Fruit fly (Drosophila melanogaster) whole organism, embryonic: ENCODE measurements around the gene gpp.
A peak's percentile ranks its signal among the peaks of the same experiment; 100 is the strongest.

Experiments
- Adf1 ChIP-seq: fragments of 200-800 bp; sonication (Bioruptor generic); IDR thresholded peaks from 2 replicates; pipeline ENCODE4 v1.3.6; 2022; ENCODE audit warnings: missing biosample characterization, missing genetic modification characterization
- B-H2 ChIP-seq: fragments of 200-800 bp; sonication (Bioruptor generic); optimal IDR thresholded peaks from 2 replicates; lab custom pipeline; 2018; ENCODE audit warnings: missing biosample characterization, mild to moderate bottlenecking, missing genetic modification characterization
- Blimp-1 ChIP-seq: fragments of 200-800 bp; sonication (Bioruptor generic); optimal IDR thresholded peaks from 3 replicates; lab custom pipeline; 2018; ENCODE audit warnings: missing biosample characterization, missing genetic modification characterization, mild to moderate bottlenecking, moderate library complexity, missing genetic modification reagents
- CG10147 ChIP-seq: fragments of 200-800 bp; sonication (Bioruptor generic); optimal IDR thresholded peaks from 2 replicates; lab custom pipeline; 2019; ENCODE audit warnings: missing biosample characterization, mild to moderate bottlenecking, missing genetic modification characterization, moderate library complexity
- CG12744 ChIP-seq: fragments of 200-800 bp; sonication (Bioruptor generic); optimal IDR thresholded peaks from 2 replicates; lab custom pipeline; 2016; ENCODE audit warnings: missing biosample characterization, missing genetic modification characterization
- CG12769 ChIP-seq: fragments of 200-800 bp; sonication (Bioruptor generic); optimal IDR thresholded peaks from 2 replicates; lab custom pipeline; 2019; ENCODE audit warnings: missing biosample characterization, mild to moderate bottlenecking, missing genetic modification characterization, moderate library complexity
- CG13287 ChIP-seq: fragments of 200-800 bp; sonication (Bioruptor generic); IDR thresholded peaks from 2 replicates; pipeline ENCODE4 v1.3.6; 2022; ENCODE audit warnings: missing biosample characterization, missing genetic modification characterization; ENCODE audit not compliant: partially characterized antibody
- CG14441 ChIP-seq: fragments of 200-800 bp; sonication (Bioruptor generic); IDR thresholded peaks from 2 replicates; pipeline ENCODE4 v1.3.6; 2022; ENCODE audit warnings: missing biosample characterization, missing genetic modification characterization
- CG15269 ChIP-seq: fragments of 200-800 bp; sonication (Bioruptor generic); optimal IDR thresholded peaks from 2 replicates; lab custom pipeline; 2018; ENCODE audit warnings: missing biosample characterization, mild to moderate bottlenecking, missing genetic modification characterization, moderate library complexity
- CG1647 ChIP-seq: fragments of 200-800 bp; sonication (Bioruptor generic); optimal IDR thresholded peaks from 3 replicates; lab custom pipeline; 2016; ENCODE audit warnings: missing biosample characterization, missing genetic modification characterization
- CG16779 ChIP-seq: fragments of 200-800 bp; sonication (Bioruptor generic); IDR thresholded peaks from 2 replicates; pipeline ENCODE4 v1.3.6; 2022; ENCODE audit warnings: missing biosample characterization, missing genetic modification characterization
- CG31224 ChIP-seq: fragments of 200-800 bp; sonication (Bioruptor generic); IDR thresholded peaks from 2 replicates; pipeline ENCODE4 v1.3.6; 2022; ENCODE audit warnings: missing biosample characterization, missing genetic modification characterization
- CG3163 ChIP-seq: fragments of 200-800 bp; sonication (Bioruptor generic); optimal IDR thresholded peaks from 3 replicates; lab custom pipeline; 2016; ENCODE audit warnings: missing biosample characterization, missing genetic modification characterization
- CG3407 ChIP-seq: fragments of 200-800 bp; sonication (Bioruptor generic); optimal IDR thresholded peaks from 2 replicates; lab custom pipeline; 2018; ENCODE audit warnings: missing biosample characterization, mild to moderate bottlenecking, missing genetic modification characterization
- CG4617 ChIP-seq: fragments of 200-800 bp; sonication (Bioruptor generic); optimal IDR thresholded peaks from 3 replicates; lab custom pipeline; 2016; ENCODE audit warnings: missing biosample characterization, missing genetic modification characterization, borderline replicate concordance
- CG6683 ChIP-seq: fragments of 200-800 bp; sonication (Bioruptor generic); optimal IDR thresholded peaks from 2 replicates; lab custom pipeline; 2017; ENCODE audit warnings: missing biosample characterization, mild to moderate bottlenecking, missing genetic modification characterization, missing genetic modification reagents
- CG7271 ChIP-seq: fragments of 200-800 bp; sonication (Bioruptor generic); optimal IDR thresholded peaks from 2 replicates; lab custom pipeline; 2018; ENCODE audit warnings: missing biosample characterization, mild to moderate bottlenecking, missing genetic modification characterization, moderate library complexity
- CG7357 ChIP-seq: fragments of 200-800 bp; sonication (Bioruptor generic); IDR thresholded peaks from 3 replicates; pipeline ENCODE4 v1.3.6; 2022; ENCODE audit warnings: missing biosample characterization, missing genetic modification characterization
- CG8359 ChIP-seq: fragments of 200-800 bp; sonication (Bioruptor generic); optimal IDR thresholded peaks from 2 replicates; lab custom pipeline; 2017; ENCODE audit warnings: missing biosample characterization, mild to moderate bottlenecking, missing genetic modification characterization, borderline replicate concordance
- CG9727 ChIP-seq: fragments of 200-800 bp; sonication (Bioruptor generic); optimal IDR thresholded peaks from 3 replicates; lab custom pipeline; 2017; ENCODE audit warnings: missing biosample characterization, mild to moderate bottlenecking, missing genetic modification characterization
- CHES-1-like ChIP-seq: fragments of 200-800 bp; sonication (Bioruptor generic); optimal IDR thresholded peaks from 2 replicates; lab custom pipeline; 2016; ENCODE audit warnings: missing biosample characterization, missing genetic modification characterization
- Dip3 ChIP-seq: fragments of 200-800 bp; sonication (Bioruptor generic); optimal IDR thresholded peaks from 3 replicates; lab custom pipeline; 2016; ENCODE audit warnings: missing biosample characterization, missing genetic modification characterization
- Dref ChIP-seq: fragments of 200-800 bp; sonication (Bioruptor generic); IDR thresholded peaks from 2 replicates; pipeline ENCODE4 v1.3.6; 2022; ENCODE audit warnings: missing biosample characterization, missing genetic modification characterization
- Fer2 ChIP-seq: fragments of 200-800 bp; sonication (Bioruptor generic); optimal IDR thresholded peaks from 2 replicates; lab custom pipeline; 2018; ENCODE audit warnings: missing biosample characterization, mild to moderate bottlenecking, missing genetic modification characterization, moderate library complexity
- H15 ChIP-seq: fragments of 200-800 bp; sonication (Bioruptor generic); IDR thresholded peaks from 3 replicates; pipeline ENCODE4 v1.3.6; 2022; ENCODE audit warnings: missing biosample characterization, missing genetic modification characterization
- Hr51 ChIP-seq, 2 experiments: fragments of 200-800 bp; sonication (Bioruptor generic); optimal IDR thresholded peaks; 2 replicates in 1 of 2; 3 replicates in 1 of 2; lab custom pipeline; 2016 to 2018; ENCODE audit warnings: missing biosample characterization in 2 of 2, missing genetic modification characterization in 2 of 2, mild to moderate bottlenecking in 1 of 2, moderate library complexity in 1 of 2
- Med ChIP-seq: fragments of 200-800 bp; sonication (Bioruptor generic); peaks from one replicate; lab custom pipeline; 2016; ENCODE audit warnings: missing biosample characterization, missing genetic modification characterization, mild to moderate bottlenecking, inconsistent platforms, moderate library complexity
- Opbp ChIP-seq: fragments of 200-800 bp; sonication (Bioruptor generic); IDR thresholded peaks from 3 replicates; pipeline ENCODE4 v1.3.6; 2022; ENCODE audit warnings: missing biosample characterization, missing genetic modification characterization; ENCODE audit not compliant: partially characterized antibody
- Pdp1 ChIP-seq, 2 experiments: fragments of 200-800 bp; sonication (Bioruptor generic); optimal IDR thresholded peaks; 3 replicates each; lab custom pipeline; 2016; ENCODE audit warnings: missing biosample characterization in 2 of 2, missing genetic modification characterization in 2 of 2, mild to moderate bottlenecking in 1 of 2, moderate library complexity in 1 of 2
- Tbp ChIP-seq: fragments of >200 bp; optimal IDR thresholded peaks from 2 replicates; lab custom pipeline; 2018; ENCODE audit warnings: missing biosample characterization, missing genetic modification characterization
- ara ChIP-seq: fragments of 200-800 bp; sonication (Bioruptor generic); IDR thresholded peaks from 2 replicates; pipeline ENCODE4 v1.3.6; 2022; ENCODE audit warnings: missing biosample characterization, missing genetic modification characterization
- bab2 ChIP-seq: fragments of 200-800 bp; sonication (Bioruptor generic); optimal IDR thresholded peaks from 2 replicates; lab custom pipeline; 2016; ENCODE audit warnings: missing biosample characterization, missing genetic modification characterization
- chinmo ChIP-seq: fragments of 200-800 bp; sonication (Bioruptor generic); IDR thresholded peaks from 4 replicates; pipeline ENCODE4 v1.3.6; 2022; ENCODE audit warnings: missing biosample characterization, missing genetic modification characterization; ENCODE audit not compliant: partially characterized antibody
- gsb-n ChIP-seq: fragments of 200-800 bp; sonication (Bioruptor generic); optimal IDR thresholded peaks from 3 replicates; lab custom pipeline; 2018; ENCODE audit warnings: missing biosample characterization, mild to moderate bottlenecking, missing genetic modification characterization
- mam ChIP-seq: fragments of 200-800 bp; sonication (Bioruptor generic); optimal IDR thresholded peaks from 3 replicates; lab custom pipeline; 2016; ENCODE audit warnings: missing biosample characterization, missing genetic modification characterization
- oc ChIP-seq: fragments of 200-800 bp; sonication (Bioruptor generic); optimal IDR thresholded peaks from 2 replicates; lab custom pipeline; 2018; ENCODE audit warnings: missing biosample characterization, mild to moderate bottlenecking, missing genetic modification characterization, moderate library complexity
- onecut ChIP-seq: fragments of 200-800 bp; sonication (Bioruptor generic); IDR thresholded peaks from 2 replicates; pipeline ENCODE4 v1.3.6; 2022; ENCODE audit warnings: missing biosample characterization, missing genetic modification characterization
- peb ChIP-seq: fragments of 200-800 bp; sonication (Bioruptor generic); IDR thresholded peaks from 2 replicates; pipeline ENCODE4 v1.3.6; 2022; ENCODE audit warnings: missing biosample characterization, missing genetic modification characterization
- rib ChIP-seq: fragments of 200-800 bp; sonication (Bioruptor generic); IDR thresholded peaks from 2 replicates; pipeline ENCODE4 v1.3.6; 2022; ENCODE audit warnings: missing biosample characterization, missing genetic modification characterization
- ro ChIP-seq: fragments of 200-800 bp; sonication (Bioruptor generic); IDR thresholded peaks from 2 replicates; pipeline ENCODE4 v1.3.6; 2022; ENCODE audit warnings: missing biosample characterization, missing genetic modification characterization
- run ChIP-seq: fragments of 200-800 bp; sonication (Bioruptor generic); optimal IDR thresholded peaks from 3 replicates; lab custom pipeline; 2018; ENCODE audit warnings: missing biosample characterization, mild to moderate bottlenecking, missing genetic modification characterization
- seq ChIP-seq: fragments of 200-800 bp; sonication (Bioruptor generic); IDR thresholded peaks from 2 replicates; pipeline ENCODE4 v1.3.6; 2022; ENCODE audit warnings: missing biosample characterization, missing genetic modification characterization
- sr ChIP-seq: fragments of 200-800 bp; sonication (Bioruptor generic); IDR thresholded peaks from 3 replicates; pipeline ENCODE4 v1.3.6; 2022; ENCODE audit warnings: missing biosample characterization, missing genetic modification characterization
- ssp ChIP-seq: fragments of 200-800 bp; sonication (Bioruptor generic); IDR thresholded peaks from 2 replicates; pipeline ENCODE4 v1.3.6; 2022; ENCODE audit warnings: missing biosample characterization, missing genetic modification characterization
- vfl ChIP-seq: fragments of 200-800 bp; sonication (Bioruptor generic); optimal IDR thresholded peaks from 2 replicates; lab custom pipeline; 2016; ENCODE audit warnings: missing biosample characterization, missing genetic modification characterization

gpp gene

DNA sequence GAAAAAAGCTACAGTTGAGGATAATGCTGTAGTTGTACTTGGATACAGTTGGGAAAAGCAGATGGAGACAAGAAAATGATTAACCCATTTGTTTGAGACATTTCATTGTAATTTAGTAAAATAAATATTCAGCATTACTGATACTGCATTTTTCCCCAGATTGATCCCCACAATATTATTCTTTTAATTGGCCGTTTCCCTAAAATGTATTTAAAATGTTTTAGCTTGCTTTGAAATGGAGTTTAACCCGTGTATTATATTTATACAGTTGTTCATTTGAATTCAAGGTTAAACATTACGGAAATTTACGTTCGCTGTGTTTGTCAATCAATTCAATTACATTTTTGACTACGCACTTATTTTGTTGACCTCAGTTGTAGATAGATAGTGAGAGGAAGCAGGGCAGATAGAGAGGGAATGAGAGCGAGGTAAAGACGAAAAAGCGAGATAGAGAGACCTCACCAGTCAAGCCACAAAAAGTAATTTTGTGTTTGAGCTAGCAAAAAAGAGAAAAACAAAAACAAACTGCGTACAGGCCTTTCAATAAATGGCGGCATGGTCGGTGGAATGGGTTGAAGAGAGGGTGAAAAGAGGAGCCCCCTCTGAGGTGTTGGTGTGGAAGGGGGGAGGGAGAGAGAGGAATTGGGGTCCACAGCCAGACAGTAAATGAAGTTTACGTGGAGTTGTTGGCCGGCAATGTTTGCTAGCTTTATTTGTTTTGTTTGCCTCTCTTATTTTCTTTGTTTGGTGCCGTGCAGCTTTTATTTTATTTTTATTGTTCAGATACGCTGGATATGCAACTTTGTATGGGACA lies 4.0 kb downstream of the gpp start (continued):
- TF ChIP-seq Opbp (no peak), CG15269 (peak; percentile 89), CG7271 (tag; lab: Kevin White, UChicago) (peak; percentile 42), CG12769 (tag; lab: Kevin White, UChicago) (peak; percentile 73), Dip3 (peak; percentile 78), Dref (no peak), CG3163 (GFP tag; lab: Kevin White, UChicago) (peak; percentile 54), CG7357 (GFP tag; lab: Robert Waterston, UW) (peak; percentile 67), Tbp (GFP tag; lab: Kevin White, UChicago) (no peak), ro (peak; percentile 17; the same call in 1 of the 2 replicates), CG16779 (GFP tag; lab: Robert Waterston, UW) (no peak), CG1647 (GFP tag; lab: Kevin White, UChicago) (peak; percentile 74), CG10147 (GFP tag; lab: Kevin White, UChicago) (peak; percentile 91), CG14441 (0 out of 2 replicates have a peak, but pooled peaks have one; percentile 46), rib (GFP tag; lab: Robert Waterston, UW) (no peak), CG8359 (GFP tag; lab: Kevin White, UChicago) (peak; percentile 66), CG31224 (GFP tag; lab: Robert Waterston, UW) (peak; percentile 51), CHES-1-like (peak; percentile 77), B-H2 (GFP tag; lab: Kevin White, UChicago) (peak; percentile 32), H15 (peak; percentile 45; the same call in 2 of the 3 replicates), CG9727 (GFP tag; lab: Kevin White, UChicago) (peak; percentile 89), CG13287 (GFP tag; lab: Robert Waterston, UW) (peak; percentile 16; the same call in 1 of the 2 replicates), Adf1 (peak; percentile 48), ssp (GFP tag; lab: Robert Waterston, UW) (peak; percentile 49; the same call in 1 of the 2 replicates), Hr51 (GFP tag; optimal IDR thresholded peaks at IDR 0.05; lab: Kevin White, UChicago) (peak; percentile 31 to 93), CG4617 (no peak), peb (GFP tag; lab: Robert Waterston, UW) (peak; percentile 14; the same call in 1 of the 2 replicates), ara (GFP tag; lab: Robert Waterston, UW) (peak; percentile 63; the same call in 1 of the 2 replicates), CG12744 (GFP tag; lab: Kevin White, UChicago) (peak; percentile 65), run (tag; lab: Kevin White, UChicago) (peak; percentile 42)

dm6 chr3R:6411454-6412204 lies 5.0 kb downstream of the gpp start:
- no peak for TF ChIP-seq Fer2 (tag; lab: Kevin White, UChicago)
- TF ChIP-seq mam (GFP tag; lab: Kevin White, UChicago), result no peak
- TF ChIP-seq seq (GFP tag; lab: Robert Waterston, UW), result 0 out of 2 replicates have a peak, but pooled peaks have one; percentile 12
- TF ChIP-seq bab2 (GFP tag; lab: Kevin White, UChicago), result no peak
- TF ChIP-seq chinmo, result 0 out of 4 replicates have a peak, but pooled peaks have one; percentile 31
- peak; percentile 50; the same call in 1 of the 3 replicates for TF ChIP-seq sr (GFP tag; lab: Robert Waterston, UW)
- TF ChIP-seq Pdp1 (GFP tag; optimal IDR thresholded peaks at IDR 0.05; lab: Kevin White, UChicago), result peak in 1 of 2 experiments; percentile 36
- TF ChIP-seq CG6683 (GFP tag; lab: Kevin White, UChicago), result no peak
- no peak for TF ChIP-seq vfl
- peak; percentile 68 for TF ChIP-seq Blimp-1 (GFP tag; lab: Kevin White, UChicago)
- peak; percentile 36 for TF ChIP-seq onecut
- peak; percentile 92 for TF ChIP-seq CG8359 (GFP tag; lab: Kevin White, UChicago)
- peak; percentile 0 for TF ChIP-seq gsb-n (tag; lab: Kevin White, UChicago)
- TF ChIP-seq Med (GFP tag; lab: Kevin White, UChicago), result peak; percentile 54
- peak; percentile 65 for TF ChIP-seq oc
- peak; percentile 100 for TF ChIP-seq CG3407 (GFP tag; lab: Kevin White, UChicago)
- TF ChIP-seq, all 482 proteins: peak for 11
